Fruit fly (Drosophila melanogaster) Kc167 (cell line): ENCODE results near the gene CG13051.

ENCODE experiments used
- Sin3A ChIP-seq: fragments of >200 bp; optimal IDR thresholded peaks from 2 replicates; lab custom pipeline; 2018; ENCODE audit warnings: missing external identifiers
- insv ChIP-seq: fragments of >200 bp; optimal IDR thresholded peaks from 3 replicates; lab custom pipeline; 2018; ENCODE audit warnings: missing external identifiers
- psq ChIP-seq: fragments of >200 bp; optimal IDR thresholded peaks from 2 replicates; lab custom pipeline; 2017; ENCODE audit warnings: missing external identifiers

dm6 chr3L:16313985-16314384 lies 49.1 kb upstream of the CG13051 start, which contains the start of gene CG13062:
- TF ChIP-seq psq (lab: Kevin White, UChicago) (no peak), insv (lab: Kevin White, UChicago) (no peak), Sin3A (no peak)
